Worm (Caenorhabditis elegans) whole organism, L4 larva: ENCODE results near the gene K11C4.2.

ENCODE experiments used
- D1046.2 ChIP-seq: fragments of 200-800 bp; sonication (Bioruptor generic); IDR thresholded peaks from 2 replicates; pipeline ENCODE4 v1.3.6; 2022; ENCODE audit warnings: missing genetic modification characterization, missing compliant biosample characterization
- F26F4.8 ChIP-seq: fragments of 200-800 bp; sonication (Bioruptor generic); conservative IDR thresholded peaks from 2 replicates; pipeline ENCODE4 v1.3.6; 2022; ENCODE audit warnings: missing genetic modification characterization, missing compliant biosample characterization
- F37D6.2 ChIP-seq: sonication (generic microtip); optimal IDR thresholded peaks from 2 replicates; lab custom pipeline; 2016; ENCODE audit warnings: mild to moderate bottlenecking, missing genetic modification characterization, missing compliant biosample characterization
- T26A8.4 ChIP-seq: fragments of 200-800 bp; sonication (Bioruptor generic); IDR thresholded peaks from 2 replicates; pipeline ENCODE4 v1.3.6; 2022; ENCODE audit warnings: missing genetic modification characterization, missing compliant biosample characterization
- Y105C5A.15 ChIP-seq: fragments of 200-800 bp; sonication (Bioruptor generic); IDR thresholded peaks from 2 replicates; pipeline ENCODE4 v1.3.6; 2022; ENCODE audit warnings: missing genetic modification characterization, missing compliant biosample characterization
- ZK337.2 ChIP-seq: fragments of 200-800 bp; sonication (Bioruptor generic); IDR thresholded peaks from 2 replicates; pipeline ENCODE4 v1.3.6; 2022; ENCODE audit warnings: missing genetic modification reagents, missing genetic modification characterization, missing compliant biosample characterization
- ZK546.5 ChIP-seq, 2 experiments: sonication (generic microtip); optimal IDR thresholded peaks; 2 replicates each; lab custom pipeline; 2017; ENCODE audit warnings: missing biosample characterization in 2 of 2, missing genetic modification characterization in 2 of 2
- aha-1 ChIP-seq: fragments of 150-350 bp; peaks from one replicate; lab custom pipeline; 2014; ENCODE audit warnings: missing biosample characterization, missing genetic modification characterization
- ama-1 ChIP-seq: fragments of 150-350 bp; optimal IDR thresholded peaks from 2 replicates; lab custom pipeline; 2014; ENCODE audit warnings: inconsistent platforms, mixed read lengths
- arid-1 ChIP-seq: fragments of 200-800 bp; sonication (Bioruptor generic); conservative IDR thresholded peaks from 2 replicates; pipeline ENCODE4 v1.3.6; 2022; ENCODE audit warnings: missing genetic modification reagents, missing genetic modification characterization, missing compliant biosample characterization
- attf-4 ChIP-seq: sonication (generic microtip); optimal IDR thresholded peaks from 3 replicates; lab custom pipeline; 2017; ENCODE audit warnings: missing biosample characterization, missing genetic modification characterization
- ceh-28 ChIP-seq: fragments of 150-350 bp; optimal IDR thresholded peaks from 2 replicates; lab custom pipeline; 2014; ENCODE audit warnings: missing biosample characterization, missing genetic modification reagents, missing genetic modification characterization
- ceh-82 ChIP-seq: sonication (generic microtip); optimal IDR thresholded peaks from 2 replicates; lab custom pipeline; 2017; ENCODE audit warnings: missing biosample characterization, missing genetic modification characterization
- ces-1 ChIP-seq: fragments of 150-350 bp; sonication (generic microtip); optimal IDR thresholded peaks from 4 replicates; lab custom pipeline; 2014; ENCODE audit warnings: missing biosample characterization, missing genetic modification reagents, missing genetic modification characterization
- ctbp-1 ChIP-seq: fragments of 200-800 bp; sonication (Bioruptor generic); IDR thresholded peaks from 2 replicates; pipeline ENCODE4 v1.3.6; 2022; ENCODE audit warnings: missing genetic modification reagents, missing genetic modification characterization, missing compliant biosample characterization
- daf-12 ChIP-seq: fragments of 150-350 bp; optimal IDR thresholded peaks from 2 replicates; lab custom pipeline; 2014; ENCODE audit warnings: missing biosample characterization, missing genetic modification reagents, missing genetic modification characterization
- daf-16 ChIP-seq, 3 experiments: sonication (generic microtip); optimal IDR thresholded peaks; 2 replicates each; lab custom pipeline; 2016 to 2017; ENCODE audit warnings: missing genetic modification characterization in 3 of 3, missing genetic modification reagents in 3 of 3, mild to moderate bottlenecking in 2 of 3, missing compliant biosample characterization in 2 of 3, missing biosample characterization in 1 of 3, moderate library complexity in 1 of 3
- daf-8 ChIP-seq: fragments of 200-800 bp; sonication (Bioruptor generic); IDR thresholded peaks from 2 replicates; pipeline ENCODE4 v1.3.6; 2022; ENCODE audit warnings: missing genetic modification characterization, missing compliant biosample characterization
- dmd-6 ChIP-seq: fragments of 200-800 bp; sonication (Bioruptor generic); IDR thresholded peaks from 2 replicates; pipeline ENCODE4 v1.3.6; 2022; ENCODE audit warnings: missing genetic modification reagents, missing genetic modification characterization, missing compliant biosample characterization
- dmd-9 ChIP-seq: fragments of 200-800 bp; sonication (Bioruptor generic); IDR thresholded peaks from 2 replicates; pipeline ENCODE4 v1.3.6; 2022; ENCODE audit warnings: missing genetic modification reagents, missing genetic modification characterization, missing compliant biosample characterization
- duxl-1 ChIP-seq: sonication (generic microtip); optimal IDR thresholded peaks from 2 replicates; lab custom pipeline; 2016; ENCODE audit warnings: mild to moderate bottlenecking, missing genetic modification characterization, moderate library complexity, missing compliant biosample characterization; ENCODE audit not compliant: poor library complexity
- fkh-10 ChIP-seq: fragments of 150-350 bp; optimal IDR thresholded peaks from 2 replicates; lab custom pipeline; 2014; ENCODE audit warnings: missing biosample characterization, missing genetic modification reagents, missing genetic modification characterization
- hmg-1.1 ChIP-seq: fragments of 200-800 bp; sonication (Bioruptor generic); IDR thresholded peaks from 2 replicates; pipeline ENCODE4 v1.3.6; 2022; ENCODE audit warnings: missing genetic modification reagents, missing genetic modification characterization, missing compliant biosample characterization
- jun-1 ChIP-seq: fragments of 150-350 bp; optimal IDR thresholded peaks from 2 replicates; lab custom pipeline; 2014; ENCODE audit warnings: missing biosample characterization, missing genetic modification reagents, missing genetic modification characterization
- lim-7 ChIP-seq: fragments of 200-800 bp; sonication (Bioruptor generic); IDR thresholded peaks from 2 replicates; pipeline ENCODE4 v1.3.6; 2022; ENCODE audit warnings: missing genetic modification characterization, missing compliant biosample characterization
- lin-1 ChIP-seq: fragments of 200-800 bp; sonication (Bioruptor generic); IDR thresholded peaks from 2 replicates; pipeline ENCODE4 v1.3.6; 2022; ENCODE audit warnings: missing genetic modification reagents, missing genetic modification characterization, missing compliant biosample characterization
- lin-15B ChIP-seq: fragments of 150-350 bp; sonication (generic microtip); optimal IDR thresholded peaks from 3 replicates; lab custom pipeline; 2014; ENCODE audit warnings: missing biosample characterization, missing genetic modification characterization
- lin-29 ChIP-seq: fragments of 200-800 bp; sonication (Bioruptor generic); IDR thresholded peaks from 2 replicates; pipeline ENCODE4 v1.3.6; 2022; ENCODE audit warnings: missing genetic modification reagents, missing genetic modification characterization, missing compliant biosample characterization
- lin-38 ChIP-seq: fragments of 200-800 bp; sonication (Bioruptor generic); IDR thresholded peaks from 2 replicates; pipeline ENCODE4 v1.3.6; 2022; ENCODE audit warnings: missing genetic modification reagents, missing genetic modification characterization, missing compliant biosample characterization
- lir-3 ChIP-seq: sonication (generic microtip); optimal IDR thresholded peaks from 2 replicates; lab custom pipeline; 2016; ENCODE audit warnings: mild to moderate bottlenecking, missing genetic modification characterization, missing compliant biosample characterization
- madf-9 ChIP-seq: fragments of 200-800 bp; sonication (Bioruptor generic); conservative IDR thresholded peaks from 2 replicates; pipeline ENCODE4 v1.3.6; 2022; ENCODE audit warnings: missing genetic modification reagents, missing genetic modification characterization, missing compliant biosample characterization
- mdl-1 ChIP-seq, 2 experiments: fragments of 150-350 bp in 1 of 2; sonication (generic microtip) in 1 of 2; optimal IDR thresholded peaks; 2 replicates each; lab custom pipeline; 2014 to 2017; ENCODE audit warnings: missing biosample characterization in 2 of 2, missing genetic modification characterization in 2 of 2
- mdt-29 ChIP-seq: fragments of 200-800 bp; sonication (Bioruptor generic); IDR thresholded peaks from 2 replicates; pipeline ENCODE4 v1.3.6; 2022; ENCODE audit warnings: missing genetic modification reagents, missing genetic modification characterization, missing compliant biosample characterization
- mes-2 ChIP-seq: sonication (generic microtip); optimal IDR thresholded peaks from 2 replicates; lab custom pipeline; 2016; ENCODE audit warnings: missing genotype, mild to moderate bottlenecking, missing genetic modification characterization, missing compliant biosample characterization; ENCODE audit not compliant: poor library complexity, severe bottlenecking
- mxl-2 ChIP-seq: fragments of 200-800 bp; sonication (Bioruptor generic); conservative IDR thresholded peaks from 2 replicates; pipeline ENCODE4 v1.3.6; 2022; ENCODE audit warnings: missing genetic modification reagents, missing genetic modification characterization, missing compliant biosample characterization
- nhr-237 ChIP-seq: sonication (generic microtip); optimal IDR thresholded peaks from 2 replicates; lab custom pipeline; 2017; ENCODE audit warnings: missing biosample characterization, missing genetic modification characterization
- nhr-28 ChIP-seq: fragments of 150-350 bp; optimal IDR thresholded peaks from 2 replicates; lab custom pipeline; 2014; ENCODE audit warnings: missing biosample characterization, missing genetic modification characterization
- nhr-42 ChIP-seq: fragments of 200-800 bp; sonication (Bioruptor generic); IDR thresholded peaks from 2 replicates; pipeline ENCODE4 v1.3.6; 2022; ENCODE audit warnings: missing genetic modification characterization, missing compliant biosample characterization
- nhr-76 ChIP-seq: fragments of 150-350 bp; optimal IDR thresholded peaks from 2 replicates; lab custom pipeline; 2014; ENCODE audit warnings: missing biosample characterization, missing genetic modification characterization
- pha-4 ChIP-seq, 2 experiments: fragments of 150-350 bp in 1 of 2; fragments of 200-800 bp in 1 of 2; sonication (Bioruptor generic) in 1 of 2; IDR thresholded peaks in 1 of 2; optimal IDR thresholded peaks in 1 of 2; 2 replicates each; pipeline versions ENCODE4 v1.3.6 to Lab custom; 2014 to 2022; ENCODE audit warnings: missing genetic modification characterization in 2 of 2, missing genetic modification reagents in 2 of 2, missing biosample characterization in 1 of 2, missing compliant biosample characterization in 1 of 2
- php-3 ChIP-seq: fragments of 200-800 bp; sonication (Bioruptor generic); IDR thresholded peaks from 2 replicates; pipeline ENCODE4 v1.3.6; 2022; ENCODE audit warnings: missing genetic modification reagents, missing genetic modification characterization, missing compliant biosample characterization
- pqm-1 ChIP-seq: sonication (generic microtip); optimal IDR thresholded peaks from 2 replicates; lab custom pipeline; 2017; ENCODE audit warnings: missing biosample characterization, missing genetic modification characterization
- sdz-12 ChIP-seq: fragments of 200-800 bp; sonication (Bioruptor generic); optimal IDR thresholded peaks from 2 replicates; lab custom pipeline; 2018; ENCODE audit warnings: mild to moderate bottlenecking, missing genetic modification characterization, missing compliant biosample characterization
- set-16 ChIP-seq: fragments of 200-800 bp; sonication (Bioruptor generic); IDR thresholded peaks from 2 replicates; pipeline ENCODE4 v1.3.6; 2022; ENCODE audit warnings: missing genetic modification reagents, missing genetic modification characterization, missing compliant biosample characterization
- skn-1 ChIP-seq: fragments of 150-350 bp; optimal IDR thresholded peaks from 2 replicates; lab custom pipeline; 2014; ENCODE audit warnings: missing biosample characterization, missing genetic modification characterization
- snpc-1.2 ChIP-seq: fragments of 200-800 bp; sonication (Bioruptor generic); IDR thresholded peaks from 2 replicates; pipeline ENCODE4 v1.3.6; 2022; ENCODE audit warnings: missing genetic modification reagents, missing genetic modification characterization, missing compliant biosample characterization
- snpc-4 ChIP-seq: fragments of 150-350 bp; optimal IDR thresholded peaks from 2 replicates; lab custom pipeline; 2014; ENCODE audit warnings: missing biosample characterization, missing genetic modification characterization
- spr-3 ChIP-seq: fragments of 200-800 bp; sonication (Bioruptor generic); optimal IDR thresholded peaks from 2 replicates; lab custom pipeline; 2018; ENCODE audit warnings: mild to moderate bottlenecking, missing genetic modification characterization, missing compliant biosample characterization
- zag-1 ChIP-seq: fragments of 150-350 bp; optimal IDR thresholded peaks from 2 replicates; lab custom pipeline; 2014; ENCODE audit warnings: missing biosample characterization, missing genetic modification characterization
- zip-11 ChIP-seq: fragments of 200-800 bp; sonication (Bioruptor generic); IDR thresholded peaks from 2 replicates; pipeline ENCODE4 v1.3.6; 2022; ENCODE audit warnings: missing genetic modification characterization, missing compliant biosample characterization
- ztf-7 ChIP-seq: fragments of 150-350 bp; optimal IDR thresholded peaks from 2 replicates; lab custom pipeline; 2014; ENCODE audit warnings: missing biosample characterization, missing genetic modification characterization

The K11C4.2 gene

DNA sequence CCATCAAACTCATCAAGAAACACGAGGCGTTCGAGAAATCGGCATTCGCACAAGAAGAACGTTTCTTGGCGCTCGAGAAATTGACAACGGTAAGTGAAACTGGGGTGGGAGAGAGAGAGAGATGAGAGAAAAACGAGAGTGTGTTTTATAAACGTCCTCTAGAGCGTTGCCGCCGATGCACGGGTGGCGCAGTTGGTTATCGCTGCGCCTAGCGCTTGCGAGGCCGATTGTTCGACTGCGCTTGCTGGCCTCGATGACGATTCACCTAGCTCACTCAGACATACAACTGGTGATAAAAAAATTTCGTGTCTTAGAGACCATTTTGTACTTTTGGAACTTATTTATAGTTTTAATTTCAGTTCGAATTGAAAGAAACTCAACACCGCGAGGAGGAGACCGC, 6.0 kb upstream of the K11C4.2 start:
- TF ChIP-seq F37D6.2 (tag; lab: Kevin White, UChicago) (peak; percentile 20), ama-1 (lab: Kevin White, UChicago) (no peak), ctbp-1 (peak; percentile 73), nhr-237 (tag; lab: Kevin White, UChicago) (no peak), nhr-76 (tag; lab: Kevin White, UChicago) (no peak), lin-1 (GFP tag; lab: Robert Waterston, UW) (no peak), pqm-1 (tag; lab: Kevin White, UChicago) (peak; percentile 32), sdz-12 (GFP tag; lab: Kevin White, UChicago) (peak; percentile 86), ces-1 (GFP tag; lab: Kevin White, UChicago) (no peak), fkh-10 (GFP tag; lab: Kevin White, UChicago) (no peak), lin-15B (tag; lab: Kevin White, UChicago) (no peak), ceh-82 (tag; lab: Kevin White, UChicago) (no peak), Y105C5A.15 (peak; percentile 64), arid-1 (peak; percentile 66), daf-8 (GFP tag; lab: Robert Waterston, UW) (no peak), attf-4 (tag; lab: Kevin White, UChicago) (no peak), skn-1 (tag; lab: Kevin White, UChicago) (no peak), mdt-29 (GFP tag; lab: Robert Waterston, UW) (peak; percentile 31), ZK546.5 (tag; optimal IDR thresholded peaks at IDR 0.05; lab: Kevin White, UChicago) (no peak), pha-4 (GFP tag; IDR thresholded peaks at IDR 0.05; lab: Robert Waterston, UW) (peak; percentile 79), pha-4 (tag; optimal IDR thresholded peaks at IDR 0.05; lab: Kevin White, UChicago) (no peak), daf-16 (GFP tag; optimal IDR thresholded peaks at IDR 0.05; lab: Kevin White, UChicago) (peak; percentile 19 to 85), daf-16 (tag; optimal IDR thresholded peaks at IDR 0.05; lab: Kevin White, UChicago) (peak; percentile 64), ztf-7 (no peak), dmd-6 (GFP tag; lab: Robert Waterston, UW) (peak; percentile 70), D1046.2 (peak; percentile 57; the same call in 1 of the 2 replicates), spr-3 (GFP tag; lab: Kevin White, UChicago) (peak; percentile 25), set-16 (peak; percentile 65), F26F4.8 (GFP tag; lab: Robert Waterston, UW) (peak; percentile 71), lin-38 (GFP tag; lab: Robert Waterston, UW) (peak; percentile 77), dmd-9 (GFP tag; lab: Robert Waterston, UW) (peak; percentile 72), mxl-2 (GFP tag; lab: Robert Waterston, UW) (peak; percentile 49; the same call in 1 of the 2 replicates), snpc-4 (tag; lab: Kevin White, UChicago) (no peak), php-3 (GFP tag; lab: Robert Waterston, UW) (0 out of 2 replicates have a peak, but pooled peaks have one; percentile 21), lin-29 (peak; percentile 29; the same call in 1 of the 2 replicates), mdl-1 (tag; optimal IDR thresholded peaks at IDR 0.05; lab: Kevin White, UChicago) (no peak), T26A8.4 (GFP tag; lab: Robert Waterston, UW) (peak; percentile 80), lim-7 (GFP tag; lab: Robert Waterston, UW) (peak; percentile 89), jun-1 (tag; lab: Kevin White, UChicago) (peak; percentile 48), duxl-1 (tag; lab: Kevin White, UChicago) (peak; percentile 77), zip-11 (GFP tag; lab: Robert Waterston, UW) (peak; percentile 59; the same call in 1 of the 2 replicates), ZK337.2 (GFP tag; lab: Robert Waterston, UW) (no peak), nhr-28 (peak; percentile 20), snpc-1.2 (GFP tag; lab: Robert Waterston, UW) (peak; percentile 79), aha-1 (tag; lab: Kevin White, UChicago) (peak; percentile 95), daf-12 (no peak), madf-9 (GFP tag; lab: Robert Waterston, UW) (peak; percentile 74), lir-3 (tag; lab: Kevin White, UChicago) (peak; percentile 57), mes-2 (tag; lab: Kevin White, UChicago) (peak; percentile 88), hmg-1.1 (peak; percentile 84), nhr-42 (GFP tag; lab: Robert Waterston, UW) (no peak), ceh-28 (no peak), zag-1 (no peak)
